Worm (Caenorhabditis elegans): ENCODE measurements around the gene F09E5.14.

DNA sequence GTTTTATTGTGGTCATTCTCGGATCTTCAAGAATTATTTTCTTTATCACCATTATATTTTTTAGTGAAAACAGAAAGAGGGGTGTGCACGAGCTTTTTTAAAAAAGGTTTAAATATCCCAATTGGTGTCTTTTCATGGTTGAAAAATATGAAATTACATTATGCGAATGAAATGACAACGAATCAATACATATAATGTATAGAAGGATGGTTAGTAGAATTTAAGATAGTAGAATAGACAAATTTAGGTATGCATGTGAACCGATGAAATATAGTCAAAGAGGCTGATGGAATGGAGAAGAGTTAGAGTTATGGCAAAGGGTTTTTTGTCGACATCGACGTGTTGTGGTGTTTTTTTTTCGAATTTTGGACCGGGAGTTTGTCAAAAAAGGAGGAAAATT, 19.8 kb upstream of the F09E5.14 start:
- TF ChIP-seq F49E8.2 (tag; optimal IDR thresholded peaks at IDR 0.05; ENCODE audit: insufficient read depth) (no peak), lin-40 (tag; optimal IDR thresholded peaks at IDR 0.05) (no peak), snpc-1.3 (tag; optimal IDR thresholded peaks at IDR 0.05; ENCODE audit: insufficient read depth) (no peak), nfya-1 (tag; optimal IDR thresholded peaks at IDR 0.05; ENCODE audit: borderline replicate concordance, insufficient read depth) (no peak), lsy-27 (tag; optimal IDR thresholded peaks at IDR 0.05; ENCODE audit: borderline replicate concordance, insufficient read depth) (no peak), tbp1 (GFP tag; optimal IDR thresholded peaks at IDR 0.05) (no peak), egl-18 (GFP tag; IDR thresholded peaks at IDR 0.05) (no peak), Y53G8AR.9 (GFP tag; conservative IDR thresholded peaks at IDR 0.05) (no peak), ceh-58 (GFP tag; IDR thresholded peaks at IDR 0.05) (no peak), zfh-2 (GFP tag; conservative IDR thresholded peaks at IDR 0.05) (no peak)

All from whole organism, young adult.